Fruit fly (Drosophila melanogaster) whole organism, wandering third instar larva: ENCODE measurements around the gene CG32086.

Experiments
- Abd-B ChIP-seq: fragments of >200 bp; optimal IDR thresholded peaks from 2 replicates; lab custom pipeline; 2017; ENCODE audit warnings: missing biosample characterization, missing genetic modification characterization
- CG32264 ChIP-seq: fragments of 200-800 bp; sonication (Bioruptor generic); optimal IDR thresholded peaks from 2 replicates; lab custom pipeline; 2016; ENCODE audit warnings: missing biosample characterization, missing genetic modification characterization
- CG9705 ChIP-seq: fragments of 200-800 bp; sonication (Bioruptor generic); optimal IDR thresholded peaks from 2 replicates; lab custom pipeline; 2018; ENCODE audit warnings: missing biosample characterization, mild to moderate bottlenecking, missing genetic modification characterization
- CrebA ChIP-seq: fragments of 200-800 bp; sonication (Bioruptor generic); optimal IDR thresholded peaks from 2 replicates; lab custom pipeline; 2016; ENCODE audit warnings: missing biosample characterization, mild to moderate bottlenecking, missing genetic modification characterization, borderline replicate concordance
- Dfd ChIP-seq: fragments of >200 bp; optimal IDR thresholded peaks from 2 replicates; lab custom pipeline; 2017; ENCODE audit warnings: missing biosample characterization, missing genetic modification characterization
- Dif ChIP-seq: fragments of 200-275, 200-300 bp; sonication (Bioruptor generic); optimal IDR thresholded peaks from 2 replicates; lab custom pipeline; 2018; ENCODE audit warnings: missing biosample characterization, missing genetic modification characterization; ENCODE audit not compliant: partially characterized antibody
- GATAd ChIP-seq: sonication (Bioruptor generic); optimal IDR thresholded peaks from 2 replicates; lab custom pipeline; 2016; ENCODE audit warnings: missing biosample characterization, missing genetic modification characterization
- HLH106 ChIP-seq: fragments of 200-800 bp; optimal IDR thresholded peaks from 3 replicates; lab custom pipeline; 2019; ENCODE audit warnings: missing biosample characterization, mild to moderate bottlenecking, missing genetic modification characterization, moderate library complexity
- Hnf4 ChIP-seq: fragments of 200-800 bp; sonication (Bioruptor generic); optimal IDR thresholded peaks from 2 replicates; lab custom pipeline; 2016; ENCODE audit warnings: missing biosample characterization, mild to moderate bottlenecking, missing genetic modification characterization
- Hr78 ChIP-seq: fragments of >200 bp; optimal IDR thresholded peaks from 2 replicates; lab custom pipeline; 2017; ENCODE audit warnings: missing biosample characterization, missing genetic modification characterization
- Hr83 ChIP-seq: fragments of 200-300 bp; sonication (Bioruptor generic); optimal IDR thresholded peaks from 2 replicates; lab custom pipeline; 2016; ENCODE audit warnings: missing biosample characterization, mild to moderate bottlenecking, missing genetic modification characterization, moderate library complexity; ENCODE audit not compliant: poor library complexity, severe bottlenecking
- Jra ChIP-seq: sonication (Bioruptor generic); optimal IDR thresholded peaks from 2 replicates; lab custom pipeline; 2016; ENCODE audit warnings: missing biosample characterization, missing genetic modification characterization
- Mio ChIP-seq: sonication (Bioruptor generic); optimal IDR thresholded peaks from 2 replicates; lab custom pipeline; 2016; ENCODE audit warnings: missing biosample characterization, missing genetic modification characterization
- Myc ChIP-seq: fragments of >200 bp; optimal IDR thresholded peaks from 2 replicates; lab custom pipeline; 2017
- N ChIP-seq: fragments of >200 bp; optimal IDR thresholded peaks from 2 replicates; lab custom pipeline; 2018; ENCODE audit warnings: missing biosample characterization, missing external identifiers, missing genetic modification characterization
- OdsH ChIP-seq: fragments of 200-800 bp; sonication (Bioruptor generic); optimal IDR thresholded peaks from 2 replicates; lab custom pipeline; 2016; ENCODE audit warnings: missing biosample characterization, mild to moderate bottlenecking, missing genetic modification characterization
- Rel ChIP-seq, 2 experiments: fragments of 200-800 bp; sonication (Bioruptor generic) in 1 of 2; optimal IDR thresholded peaks; 2 replicates in 1 of 2; 3 replicates in 1 of 2; lab custom pipeline; 2016 to 2019; ENCODE audit warnings: mild to moderate bottlenecking in 2 of 2, missing biosample characterization in 2 of 2, missing genetic modification characterization in 2 of 2, moderate library complexity in 1 of 2
- Sp1 ChIP-seq: fragments of 200-800 bp; sonication (Bioruptor generic); optimal IDR thresholded peaks from 3 replicates; lab custom pipeline; 2019; ENCODE audit warnings: missing biosample characterization, mild to moderate bottlenecking, missing genetic modification characterization, moderate library complexity
- br ChIP-seq: fragments of 200-800 bp; sonication (Bioruptor generic); optimal IDR thresholded peaks from 2 replicates; lab custom pipeline; 2016; ENCODE audit warnings: missing biosample characterization, missing genetic modification characterization
- brk ChIP-seq: fragments of 200-800 bp; sonication (Bioruptor generic); optimal IDR thresholded peaks from 2 replicates; lab custom pipeline; 2016; ENCODE audit warnings: missing biosample characterization, mild to moderate bottlenecking, missing genetic modification characterization
- dl ChIP-seq, 2 experiments: fragments of 175-275, 200-275 bp in 1 of 2; fragments of 200-275 bp in 1 of 2; sonication (Bioruptor generic); optimal IDR thresholded peaks; lab custom pipeline; 2018; ENCODE audit warnings: mild to moderate bottlenecking in 2 of 2, missing biosample characterization in 2 of 2, missing genetic modification characterization in 2 of 2, moderate library complexity in 2 of 2; ENCODE audit not compliant: partially characterized antibody in 2 of 2, insufficient read depth in 1 of 2
- dmrt93B ChIP-seq: fragments of 200-800 bp; sonication (Bioruptor generic); optimal IDR thresholded peaks from 2 replicates; lab custom pipeline; 2018; ENCODE audit warnings: missing biosample characterization, mild to moderate bottlenecking, missing genetic modification characterization
- dsf ChIP-seq: sonication (Bioruptor generic); optimal IDR thresholded peaks from 2 replicates; lab custom pipeline; 2016; ENCODE audit warnings: missing biosample characterization, missing genetic modification characterization, borderline replicate concordance
- ey ChIP-seq: fragments of 200-800 bp; sonication (Bioruptor generic); optimal IDR thresholded peaks from 2 replicates; lab custom pipeline; 2016; ENCODE audit warnings: missing biosample characterization, missing genetic modification characterization
- foxo ChIP-seq, 2 experiments: fragments of 200-800 bp; sonication (Bioruptor generic); optimal IDR thresholded peaks; 2 replicates in 1 of 2; 3 replicates in 1 of 2; lab custom pipeline; 2016 to 2017; ENCODE audit warnings: missing biosample characterization in 2 of 2, missing genetic modification characterization in 2 of 2
- fru ChIP-seq: fragments of 200-800 bp; sonication (Bioruptor generic); optimal IDR thresholded peaks from 3 replicates; lab custom pipeline; 2016; ENCODE audit warnings: missing biosample characterization, mild to moderate bottlenecking, missing genetic modification characterization
- h ChIP-seq: fragments of 200-800 bp; sonication (Bioruptor generic); optimal IDR thresholded peaks from 3 replicates; lab custom pipeline; 2016; ENCODE audit warnings: missing biosample characterization, mild to moderate bottlenecking, missing genetic modification characterization
- jim ChIP-seq: fragments of 175-275, 200-325 bp; sonication (Bioruptor generic); optimal IDR thresholded peaks from 2 replicates; lab custom pipeline; 2016; ENCODE audit warnings: missing biosample characterization, mild to moderate bottlenecking, missing genetic modification characterization
- lola ChIP-seq: fragments of >200 bp; optimal IDR thresholded peaks from 2 replicates; lab custom pipeline; 2017; ENCODE audit warnings: missing biosample characterization, missing genetic modification characterization
- pan ChIP-seq: fragments of >200 bp; optimal IDR thresholded peaks from 2 replicates; lab custom pipeline; 2017
- psq ChIP-seq: fragments of 200-800 bp; sonication (Bioruptor generic); optimal IDR thresholded peaks from 3 replicates; lab custom pipeline; 2017; ENCODE audit warnings: missing biosample characterization, mild to moderate bottlenecking, missing genetic modification characterization, moderate library complexity
- rgr ChIP-seq: fragments of 200-800 bp; sonication (Bioruptor generic); optimal IDR thresholded peaks from 3 replicates; lab custom pipeline; 2016; ENCODE audit warnings: missing biosample characterization, mild to moderate bottlenecking, missing genetic modification characterization
- sage ChIP-seq: fragments of 200-800 bp; sonication (Bioruptor generic); optimal IDR thresholded peaks from 2 replicates; lab custom pipeline; 2016; ENCODE audit warnings: missing biosample characterization, mild to moderate bottlenecking, missing genetic modification characterization
- sv ChIP-seq: fragments of 200-800 bp; sonication (Bioruptor generic); optimal IDR thresholded peaks from 3 replicates; lab custom pipeline; 2016; ENCODE audit warnings: missing biosample characterization, missing genetic modification characterization
- tai ChIP-seq: sonication (Bioruptor generic); optimal IDR thresholded peaks from 2 replicates; lab custom pipeline; 2016; ENCODE audit warnings: missing biosample characterization, missing genetic modification characterization
- usp ChIP-seq: fragments of >200 bp; optimal IDR thresholded peaks from 2 replicates; lab custom pipeline; 2017; ENCODE audit warnings: missing biosample characterization, missing genetic modification characterization
- woc ChIP-seq: sonication (Bioruptor generic); optimal IDR thresholded peaks from 2 replicates; lab custom pipeline; 2016; ENCODE audit warnings: missing biosample characterization, mild to moderate bottlenecking, missing genetic modification characterization

Gene CG32086

DNA sequence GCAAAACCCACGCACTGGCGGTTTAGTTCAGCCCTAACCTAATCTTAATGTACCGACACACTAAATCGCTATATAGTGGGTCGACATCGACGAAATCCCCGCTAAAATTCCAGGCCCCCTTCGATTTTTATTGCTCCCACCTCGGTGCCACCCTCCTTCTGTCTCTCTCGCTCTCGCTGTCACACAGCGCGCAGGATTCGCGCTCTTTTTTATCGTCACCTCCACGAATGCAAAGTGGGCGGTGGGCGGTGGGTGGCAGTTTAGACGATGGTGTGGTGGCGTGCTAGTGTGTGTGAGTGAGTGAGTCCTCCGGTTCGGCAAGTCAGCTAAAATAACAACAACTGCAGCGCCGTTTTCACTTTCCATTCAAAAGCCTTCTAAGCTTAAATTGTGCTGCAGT lies 18.2 kb upstream of the CG32086 start:
- TF ChIP-seq OdsH = no peak
- no peak for TF ChIP-seq HLH106 (tag; lab: Kevin White, UChicago)
- TF ChIP-seq ey (GFP tag; lab: Kevin White, UChicago) = no peak
- TF ChIP-seq usp = no peak
- TF ChIP-seq psq (GFP tag; lab: Kevin White, UChicago) = no peak
- no peak for TF ChIP-seq dl (GFP tag; optimal IDR thresholded peaks at IDR 0.05; lab: Kevin White, UChicago; ENCODE audit: insufficient read depth in 1 of 2, partially characterized antibody in 2 of 2)
- TF ChIP-seq h (GFP tag; lab: Kevin White, UChicago) = no peak
- no peak for TF ChIP-seq woc (GFP tag; lab: Kevin White, UChicago)
- no peak for TF ChIP-seq dsf (GFP tag; lab: Kevin White, UChicago)
- no peak for TF ChIP-seq CG9705
- TF ChIP-seq Sp1 = no peak
- TF ChIP-seq Rel (GFP tag; optimal IDR thresholded peaks at IDR 0.05; lab: Kevin White, UChicago) = no peak
- no peak for TF ChIP-seq Rel (tag; optimal IDR thresholded peaks at IDR 0.05; lab: Kevin White, UChicago)
- no peak for TF ChIP-seq br (GFP tag; lab: Kevin White, UChicago)
- no peak for TF ChIP-seq Dfd (GFP tag; lab: Kevin White, UChicago)
- no peak for TF ChIP-seq foxo (GFP tag; optimal IDR thresholded peaks at IDR 0.05; lab: Kevin White, UChicago)
- TF ChIP-seq sv (GFP tag; lab: Kevin White, UChicago) = no peak
- no peak for TF ChIP-seq dmrt93B (GFP tag; lab: Kevin White, UChicago)
- TF ChIP-seq jim (GFP tag; lab: Kevin White, UChicago) = no peak

DNA sequence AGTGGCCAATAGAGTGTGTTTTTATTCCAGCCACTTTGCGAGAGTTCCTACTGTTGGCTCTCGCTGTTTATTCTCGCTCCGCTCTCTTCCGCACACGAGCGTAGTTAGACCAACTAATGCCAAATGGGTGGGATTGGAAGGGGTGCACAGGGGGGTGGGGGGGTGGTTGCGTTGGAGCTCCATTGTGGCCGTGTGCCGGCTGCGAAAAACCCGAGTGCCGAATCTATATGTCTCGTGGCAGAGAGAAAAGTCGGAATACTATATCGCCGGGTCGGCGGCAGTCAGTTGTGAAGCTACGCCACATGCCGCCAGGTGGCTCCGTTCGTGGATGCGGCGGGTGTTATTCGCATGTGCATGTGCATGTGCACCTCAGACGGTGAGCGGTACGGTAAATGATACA lies 17.3 kb upstream of the CG32086 start:
- TF ChIP-seq fru (GFP tag; lab: Kevin White, UChicago) (no peak), sage (GFP tag; lab: Kevin White, UChicago) (no peak), Jra (no peak), Mio (GFP tag; lab: Kevin White, UChicago) (no peak), Abd-B (GFP tag; lab: Kevin White, UChicago) (no peak), CrebA (no peak), usp (no peak), rgr (GFP tag; lab: Kevin White, UChicago) (no peak), lola (no peak), dmrt93B (GFP tag; lab: Kevin White, UChicago) (no peak), Hr83 (GFP tag; lab: Kevin White, UChicago) (no peak), jim (GFP tag; lab: Kevin White, UChicago) (no peak), CG9705 (no peak), CG32264 (no peak)

DNA sequence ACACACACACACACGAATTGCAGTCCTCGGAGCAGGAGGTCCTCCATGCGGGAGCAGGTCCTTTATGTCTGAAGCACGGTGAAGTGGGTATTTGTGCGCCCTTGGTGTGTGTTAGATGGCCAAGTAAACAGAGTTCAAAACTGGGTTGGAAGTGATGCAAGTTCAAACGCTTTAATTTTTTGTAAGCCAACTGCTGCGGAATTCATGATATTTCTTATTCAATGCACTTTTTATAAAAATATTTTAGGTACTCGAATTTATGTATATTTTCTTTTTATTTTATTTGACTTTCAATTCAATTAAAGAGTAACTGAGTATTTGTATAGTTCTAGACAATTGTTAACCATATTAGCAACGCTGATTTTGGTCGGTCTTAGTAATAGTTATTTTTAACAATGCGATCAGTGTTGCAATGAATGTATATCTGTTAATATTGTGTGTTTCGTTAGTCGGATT lies 16.1 kb upstream of the CG32086 start, which contains the start of the genes CG14137 and CG46394:
Gene CG14137 (minus strand): TSS at position 101 of the 456 bp plus-strand sequence.
Gene CG46394 (plus strand): TSS at position 406 of the 456 bp plus-strand sequence.
- peak; percentile 84 for TF ChIP-seq Dfd (GFP tag; lab: Kevin White, UChicago)
- no peak for TF ChIP-seq dsf (GFP tag; lab: Kevin White, UChicago)

DNA sequence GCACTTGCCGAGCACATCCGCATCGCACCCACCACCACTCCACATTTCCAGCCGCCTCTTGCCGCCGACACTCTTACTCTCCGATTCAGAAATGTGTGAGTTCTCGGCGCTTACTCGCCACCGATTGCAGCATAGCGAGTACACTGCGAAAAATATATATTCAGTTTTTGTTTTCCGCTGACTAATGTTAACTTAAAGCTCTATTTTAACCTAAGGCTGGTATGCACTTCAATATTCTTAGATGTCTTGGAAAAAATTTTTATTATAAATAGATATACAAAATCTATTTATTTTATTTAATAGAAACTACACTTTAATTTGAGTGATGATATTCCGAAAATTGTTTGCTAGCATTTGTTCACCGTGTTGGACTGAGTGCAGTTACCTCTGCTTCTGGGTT lies 15.4 kb upstream of the CG32086 start:
- TF ChIP-seq GATAd (GFP tag; lab: Kevin White, UChicago) = no peak
- TF ChIP-seq br (GFP tag; lab: Kevin White, UChicago) = no peak
- TF ChIP-seq jim (GFP tag; lab: Kevin White, UChicago) = no peak
- peak; percentile 32 for TF ChIP-seq HLH106 (tag; lab: Kevin White, UChicago)
- no peak for TF ChIP-seq sage (GFP tag; lab: Kevin White, UChicago)
- TF ChIP-seq pan (lab: Kevin White, UChicago) = no peak
- TF ChIP-seq lola = no peak
- no peak for TF ChIP-seq Mio (GFP tag; lab: Kevin White, UChicago)
- TF ChIP-seq brk = no peak
- TF ChIP-seq rgr (GFP tag; lab: Kevin White, UChicago) = peak; percentile 3
- no peak for TF ChIP-seq Hnf4 (GFP tag; lab: Kevin White, UChicago)
- no peak for TF ChIP-seq CrebA
- TF ChIP-seq N (GFP tag; lab: Kevin White, UChicago) = no peak
- TF ChIP-seq psq (GFP tag; lab: Kevin White, UChicago) = no peak
- no peak for TF ChIP-seq Jra
- no peak for TF ChIP-seq Myc
- TF ChIP-seq Dif = no peak
- TF ChIP-seq ey (GFP tag; lab: Kevin White, UChicago) = no peak
- no peak for TF ChIP-seq Hr78 (GFP tag; lab: Kevin White, UChicago)
- no peak for TF ChIP-seq Rel (GFP tag; optimal IDR thresholded peaks at IDR 0.05; lab: Kevin White, UChicago)
- TF ChIP-seq Rel (tag; optimal IDR thresholded peaks at IDR 0.05; lab: Kevin White, UChicago) = no peak
- TF ChIP-seq foxo (GFP tag; optimal IDR thresholded peaks at IDR 0.05; lab: Kevin White, UChicago) = peak in 1 of 2 experiments; percentile 32
- TF ChIP-seq Dfd (GFP tag; lab: Kevin White, UChicago) = no peak
- TF ChIP-seq tai (GFP tag; lab: Kevin White, UChicago) = no peak
- no peak for TF ChIP-seq h (GFP tag; lab: Kevin White, UChicago)
- TF ChIP-seq woc (GFP tag; lab: Kevin White, UChicago) = no peak
- TF ChIP-seq dmrt93B (GFP tag; lab: Kevin White, UChicago) = no peak
- no peak for TF ChIP-seq usp
- TF ChIP-seq sv (GFP tag; lab: Kevin White, UChicago) = no peak
- no peak for TF ChIP-seq dsf (GFP tag; lab: Kevin White, UChicago)
- TF ChIP-seq OdsH = no peak
- peak; percentile 30 for TF ChIP-seq Sp1
